Fruit fly (Drosophila melanogaster) whole organism, embryonic: ENCODE results near the gene CG31077.

Source experiments
- E2f2 ChIP-seq: fragments of 200-800 bp; sonication (Bioruptor generic); IDR thresholded peaks from 2 replicates; pipeline ENCODE4 v1.3.6; 2022; ENCODE audit warnings: missing biosample characterization, missing genetic modification characterization
- gem ChIP-seq: fragments of 200-800 bp; sonication (Bioruptor generic); optimal IDR thresholded peaks from 2 replicates; lab custom pipeline; 2019; ENCODE audit warnings: missing biosample characterization, mild to moderate bottlenecking, missing genetic modification characterization, moderate library complexity
- hb ChIP-seq: fragments of 200-800 bp; sonication (Bioruptor generic); IDR thresholded peaks from 3 replicates; pipeline ENCODE4 v1.3.6; 2022; ENCODE audit warnings: missing biosample characterization, missing genetic modification characterization; ENCODE audit not compliant: partially characterized antibody
- odd ChIP-seq: fragments of 200-800 bp; sonication (Bioruptor generic); optimal IDR thresholded peaks from 2 replicates; lab custom pipeline; 2017; ENCODE audit warnings: missing biosample characterization, mild to moderate bottlenecking, missing genetic modification characterization
- pan ChIP-seq, 4 experiments: fragments of >200 bp in 3 of 4; fragments of 200-800 bp in 1 of 4; sonication (Bioruptor generic) in 1 of 4; optimal IDR thresholded peaks in 3 of 4; IDR thresholded peaks in 1 of 4; 2 replicates each; pipeline versions ENCODE4 v1.3.6 to Lab custom; 2017 to 2022; ENCODE audit warnings: missing biosample characterization in 2 of 4, missing genetic modification characterization in 2 of 4, mixed read lengths in 1 of 4
- vnd ChIP-seq: fragments of 200-800 bp; sonication (Bioruptor generic); IDR thresholded peaks from 3 replicates; pipeline ENCODE4 v1.3.6; 2022; ENCODE audit warnings: missing biosample characterization, missing genetic modification characterization; ENCODE audit not compliant: partially characterized antibody

dm6 chr3R:26966794-26967323 is 32.7 kb upstream of the CG31077 start, which contains the start of gene CG5521:
- TF ChIP-seq odd (GFP tag; lab: Kevin White, UChicago), result no peak
- no peak for TF ChIP-seq gem (tag; lab: Kevin White, UChicago)
- TF ChIP-seq vnd (GFP tag; lab: Robert Waterston, UW), result no peak; the same call in 2 of the 3 replicates
- peak; percentile 24; the same call in 1 of the 2 replicates for TF ChIP-seq E2f2 (GFP tag; lab: Robert Waterston, UW)
- no peak; the same call in 2 of the 3 replicates for TF ChIP-seq hb (GFP tag; lab: Robert Waterston, UW)
- no peak for TF ChIP-seq pan (optimal IDR thresholded peaks at IDR 0.05; lab: Kevin White, UChicago)
- no peak for TF ChIP-seq pan (GFP tag; optimal IDR thresholded peaks at IDR 0.05 in 1 of 2, IDR thresholded peaks at IDR 0.05 in 1 of 2)
